Fruit fly (Drosophila melanogaster): ENCODE data around the gene CG9588.
A peak's percentile ranks its signal among the peaks of the same experiment; 100 is the strongest.

The CG9588 gene

DNA sequence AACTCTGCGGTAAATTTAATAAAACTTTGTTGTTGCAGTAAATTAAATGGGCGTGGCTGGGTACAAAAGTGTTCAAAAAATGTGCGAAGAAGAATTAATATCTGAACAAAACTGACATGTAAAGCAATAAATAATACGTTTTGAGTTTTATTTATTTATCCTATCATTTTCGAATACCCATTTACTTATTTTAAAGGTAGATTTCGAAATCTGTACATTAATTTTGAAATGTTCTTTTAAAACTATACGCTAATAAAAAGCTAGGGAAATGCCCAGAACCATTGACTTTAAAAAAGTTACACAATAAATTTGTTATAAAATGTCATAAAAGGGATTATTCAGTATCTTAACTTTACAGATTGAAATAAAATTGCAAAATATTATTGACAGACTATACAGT lies 35.3 kb upstream of the CG9588 start, which contains the start of the genes primo-1 and primo-2:
Gene primo-1, minus strand, starts transcription at position 101 of the 400 bp plus-strand sequence.
Gene primo-2, minus strand, starts transcription at position 101 of the 400 bp plus-strand sequence.
- no peak for TF ChIP-seq CG5204 (GFP tag; optimal IDR thresholded peaks at IDR 0.05)
- TF ChIP-seq CG14711 (tag; optimal IDR thresholded peaks at IDR 0.05) = no peak
- no peak for TF ChIP-seq kay (GFP tag; ENCODE audit: borderline replicate concordance)
- TF ChIP-seq CG12768 (GFP tag; optimal IDR thresholded peaks at IDR 0.05) = no peak
- no peak for TF ChIP-seq ovo (GFP tag; optimal IDR thresholded peaks at IDR 0.05)
- TF ChIP-seq Clk (GFP tag; optimal IDR thresholded peaks at IDR 0.05) = no peak
- no peak for TF ChIP-seq bab1 (GFP tag; optimal IDR thresholded peaks at IDR 0.05)

DNA sequence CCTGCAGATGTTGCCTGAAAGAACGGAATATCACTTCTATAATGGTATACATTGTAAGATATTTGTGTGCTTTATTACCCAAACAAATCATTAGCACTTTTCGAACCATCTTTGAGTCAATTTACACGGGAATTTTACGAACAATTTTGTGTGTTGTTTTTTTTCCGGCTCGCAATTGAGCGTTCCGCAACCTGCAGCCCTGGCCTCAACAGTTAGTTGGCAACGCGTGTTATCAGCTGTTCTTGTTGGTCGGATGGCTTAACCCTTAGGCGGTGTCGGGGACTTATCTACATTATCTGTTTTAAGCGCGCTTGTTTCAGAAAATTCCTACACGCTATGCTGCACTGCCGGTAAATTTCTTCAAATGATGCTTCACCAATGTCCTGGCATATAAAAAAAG lies 34.2 kb upstream of the CG9588 start:
- no peak for TF ChIP-seq pad (GFP tag; optimal IDR thresholded peaks at IDR 0.05)
- peak; percentile 62 for TF ChIP-seq bab1 (GFP tag; optimal IDR thresholded peaks at IDR 0.05)
- peak; percentile 21 for TF ChIP-seq toe (GFP tag; optimal IDR thresholded peaks at IDR 0.05)
- no peak for TF ChIP-seq Crg-1 (GFP tag; optimal IDR thresholded peaks at IDR 0.05)
- peak; percentile 8 for TF ChIP-seq Mnt (GFP tag; optimal IDR thresholded peaks at IDR 0.05)
- peak; percentile 39 for TF ChIP-seq CG7101 (tag; optimal IDR thresholded peaks at IDR 0.05)
- peak; percentile 43 for TF ChIP-seq cic (GFP tag; optimal IDR thresholded peaks at IDR 0.05)
- peak; percentile 25 for TF ChIP-seq CG14711 (tag; optimal IDR thresholded peaks at IDR 0.05)
- no peak for TF ChIP-seq Clk (GFP tag; optimal IDR thresholded peaks at IDR 0.05)
- no peak for TF ChIP-seq CG33017 (tag; optimal IDR thresholded peaks at IDR 0.05)
- TF ChIP-seq CG1620 (GFP tag; optimal IDR thresholded peaks at IDR 0.05) = no peak
- TF ChIP-seq ovo (GFP tag; optimal IDR thresholded peaks at IDR 0.05) = no peak
- TF ChIP-seq tj (GFP tag; optimal IDR thresholded peaks at IDR 0.05) = no peak
- no peak for TF ChIP-seq cnc (optimal IDR thresholded peaks at IDR 0.05)
- no peak for TF ChIP-seq CG11617 (GFP tag; optimal IDR thresholded peaks at IDR 0.05)
- peak; percentile 50 for TF ChIP-seq kay (GFP tag; ENCODE audit: borderline replicate concordance)

DNA sequence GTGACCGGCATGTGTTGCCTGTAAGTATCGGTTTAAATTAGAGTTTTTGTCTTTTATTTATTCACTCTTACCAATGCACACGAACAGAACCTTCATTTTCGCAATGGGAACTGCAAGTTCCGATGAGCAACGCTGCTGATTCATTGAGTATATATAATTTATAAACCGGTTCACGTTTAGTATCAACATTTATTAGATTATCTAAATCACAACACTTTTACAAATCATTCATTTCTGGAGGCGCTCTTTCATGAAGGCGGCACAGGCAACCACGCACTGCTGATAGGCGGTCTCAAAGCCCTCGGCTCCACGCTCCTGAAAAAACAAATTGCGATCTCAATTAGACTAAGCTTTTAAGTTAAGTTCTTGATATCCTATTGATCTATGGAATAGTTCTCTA lies 33.4 kb upstream of the CG9588 start, which contains the start of gene Argp:
Gene Argp, minus strand, starts transcription at position 101 of the 400 bp plus-strand sequence.
- TF ChIP-seq ovo (GFP tag; optimal IDR thresholded peaks at IDR 0.05) (no peak), toe (GFP tag; optimal IDR thresholded peaks at IDR 0.05) (no peak), CG14711 (tag; optimal IDR thresholded peaks at IDR 0.05) (no peak), Hr96 (GFP tag; optimal IDR thresholded peaks at IDR 0.05) (no peak), kay (GFP tag; ENCODE audit: borderline replicate concordance) (no peak), CG12768 (GFP tag; optimal IDR thresholded peaks at IDR 0.05) (no peak), pad (GFP tag; optimal IDR thresholded peaks at IDR 0.05) (no peak), CG7045 (GFP tag; optimal IDR thresholded peaks at IDR 0.05) (no peak), cnc (optimal IDR thresholded peaks at IDR 0.05) (no peak), tj (GFP tag; optimal IDR thresholded peaks at IDR 0.05) (no peak), CG33017 (tag; optimal IDR thresholded peaks at IDR 0.05) (no peak), Crg-1 (GFP tag; optimal IDR thresholded peaks at IDR 0.05) (no peak), CG1620 (GFP tag; optimal IDR thresholded peaks at IDR 0.05) (no peak), cic (GFP tag; optimal IDR thresholded peaks at IDR 0.05) (no peak), CG11617 (GFP tag; optimal IDR thresholded peaks at IDR 0.05) (no peak), Clk (GFP tag; optimal IDR thresholded peaks at IDR 0.05) (no peak), CG5204 (GFP tag; optimal IDR thresholded peaks at IDR 0.05) (no peak), bab1 (GFP tag; optimal IDR thresholded peaks at IDR 0.05) (no peak), CG7101 (tag; optimal IDR thresholded peaks at IDR 0.05) (no peak), Mnt (GFP tag; optimal IDR thresholded peaks at IDR 0.05) (no peak)

DNA sequence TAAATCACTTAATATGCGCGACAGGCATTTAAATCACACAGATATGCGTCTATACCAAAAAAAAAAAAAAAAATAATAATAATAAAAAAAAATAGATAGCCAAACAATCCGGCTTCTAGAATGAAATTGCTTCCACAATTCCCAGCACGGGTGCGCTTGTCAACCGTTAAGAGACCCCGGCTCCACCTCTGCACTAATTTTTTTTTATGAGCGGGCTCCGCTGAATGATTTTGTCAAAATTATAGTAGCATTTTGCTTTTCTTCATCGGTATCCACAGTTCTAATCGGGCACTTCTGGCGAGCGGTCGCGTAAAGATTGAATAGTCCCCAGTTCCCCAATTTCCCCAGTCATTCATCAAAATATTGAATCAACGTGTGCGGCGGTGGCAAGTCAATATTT lies 30.0 kb upstream of the CG9588 start, which contains the start of gene Adgf-C:
Gene Adgf-C, plus strand, starts transcription at position 301 of the 400 bp plus-strand sequence.
- no peak for TF ChIP-seq CG12768 (GFP tag; optimal IDR thresholded peaks at IDR 0.05)
- no peak for TF ChIP-seq bab1 (GFP tag; optimal IDR thresholded peaks at IDR 0.05)
- TF ChIP-seq kay (GFP tag; ENCODE audit: borderline replicate concordance) = peak; percentile 46
- TF ChIP-seq CG1620 (GFP tag; optimal IDR thresholded peaks at IDR 0.05) = no peak

DNA sequence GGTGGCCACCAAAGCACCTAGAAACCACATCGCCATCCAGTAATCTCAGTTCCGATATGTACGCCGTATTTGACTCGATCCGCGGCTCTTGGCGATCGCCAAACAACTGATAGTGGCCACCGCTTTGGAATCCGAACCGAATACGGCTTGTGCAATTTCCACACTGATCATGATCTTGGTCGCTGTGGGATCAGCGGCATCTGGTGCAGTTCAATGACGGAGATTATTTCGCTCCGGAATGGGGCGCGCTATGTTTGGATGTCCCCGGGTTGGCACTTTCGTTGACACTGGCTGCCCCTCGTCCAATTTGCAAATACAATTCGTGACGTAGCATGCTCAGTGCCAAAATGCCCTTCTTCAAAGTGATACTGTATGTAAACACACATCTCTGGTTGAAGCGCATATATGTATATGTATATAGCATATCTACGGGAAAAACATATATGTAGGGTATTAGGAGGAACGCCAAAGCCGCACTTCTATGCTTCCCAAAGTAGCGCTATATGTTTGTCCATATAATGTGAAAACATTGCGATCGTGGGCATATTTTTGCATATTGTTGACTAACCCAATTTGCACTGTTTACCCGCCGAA lies 28.9 kb upstream of the CG9588 start, which contains the start of gene Adgf-D:
Gene Adgf-D, minus strand, starts transcription at position 111 of the 594 bp plus-strand sequence.
- no peak for TF ChIP-seq tj (GFP tag; optimal IDR thresholded peaks at IDR 0.05)
- TF ChIP-seq cnc (optimal IDR thresholded peaks at IDR 0.05) = no peak
- TF ChIP-seq CG5204 (GFP tag; optimal IDR thresholded peaks at IDR 0.05) = no peak
- peak; percentile 52 for TF ChIP-seq cic (GFP tag; optimal IDR thresholded peaks at IDR 0.05)

DNA sequence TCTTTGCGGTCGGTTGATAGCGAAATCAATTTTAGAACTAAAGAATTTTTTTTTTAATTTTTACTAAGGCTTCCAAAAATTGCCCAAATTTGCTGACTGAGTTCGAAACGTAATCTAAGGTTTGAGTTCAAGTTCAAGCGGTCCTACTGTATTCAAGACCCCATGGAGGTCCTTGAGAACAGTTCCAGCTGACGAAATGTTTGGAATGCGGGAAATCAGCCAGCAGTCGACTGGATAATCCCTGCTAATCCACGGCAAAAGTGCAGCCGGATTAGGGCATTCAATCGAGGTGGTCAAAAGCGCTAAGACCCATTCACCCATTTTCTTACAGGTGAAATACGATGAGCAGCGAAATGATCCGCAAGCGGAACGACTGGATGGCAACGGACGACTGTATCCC lies 24.3 kb upstream of the CG9588 start, which contains the start of gene f-cup:
Gene f-cup, minus strand, starts transcription at position 101 of the 400 bp plus-strand sequence.
- no peak for TF ChIP-seq cic (GFP tag; optimal IDR thresholded peaks at IDR 0.05)
- no peak for TF ChIP-seq Mnt (GFP tag; optimal IDR thresholded peaks at IDR 0.05)
- no peak for TF ChIP-seq toe (GFP tag; optimal IDR thresholded peaks at IDR 0.05)
- no peak for TF ChIP-seq CG7045 (GFP tag; optimal IDR thresholded peaks at IDR 0.05)
- TF ChIP-seq CG14711 (tag; optimal IDR thresholded peaks at IDR 0.05) = no peak
- no peak for TF ChIP-seq CG33017 (tag; optimal IDR thresholded peaks at IDR 0.05)
- no peak for TF ChIP-seq pad (GFP tag; optimal IDR thresholded peaks at IDR 0.05)
- no peak for TF ChIP-seq bab1 (GFP tag; optimal IDR thresholded peaks at IDR 0.05)
- no peak for TF ChIP-seq cnc (optimal IDR thresholded peaks at IDR 0.05)
- no peak for TF ChIP-seq CG7101 (tag; optimal IDR thresholded peaks at IDR 0.05)
- TF ChIP-seq CG12768 (GFP tag; optimal IDR thresholded peaks at IDR 0.05) = no peak
- TF ChIP-seq ovo (GFP tag; optimal IDR thresholded peaks at IDR 0.05) = no peak
- no peak for TF ChIP-seq CG1620 (GFP tag; optimal IDR thresholded peaks at IDR 0.05)
- TF ChIP-seq CG11617 (GFP tag; optimal IDR thresholded peaks at IDR 0.05) = no peak
